Worm (Caenorhabditis elegans): ENCODE measurements around the gene mett-10.

DNA sequence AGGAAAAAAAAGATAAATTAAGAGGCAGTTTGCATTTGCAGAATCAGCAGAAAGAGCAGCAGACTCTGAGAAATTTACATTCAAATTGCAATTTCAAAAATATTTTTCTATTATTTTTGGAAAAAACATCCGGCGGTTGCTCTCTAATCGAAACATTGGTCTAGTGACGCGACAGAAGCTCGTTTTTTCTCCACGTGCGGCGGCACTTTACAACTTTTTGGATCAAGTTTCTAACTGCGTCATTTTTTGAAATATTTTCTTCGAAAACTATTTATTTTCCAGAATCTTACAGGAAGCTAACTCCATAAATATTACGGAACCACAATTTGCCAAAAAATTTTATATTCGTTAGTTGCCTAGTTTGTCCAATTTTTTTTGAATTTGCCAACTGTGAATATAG, 35.1 kb downstream of the mett-10 start:
- no peak for TF ChIP-seq flt-1 (GFP tag; IDR thresholded peaks at IDR 0.05)
- TF ChIP-seq ama-1 (optimal IDR thresholded peaks at IDR 0.05) = no peak
- TF ChIP-seq aly-1 (tag; optimal IDR thresholded peaks at IDR 0.05) = no peak
- TF ChIP-seq scrt-1 (GFP tag; IDR thresholded peaks at IDR 0.05) = no peak
- TF ChIP-seq ceh-13 (GFP tag; optimal IDR thresholded peaks at IDR 0.05) = no peak
- no peak for TF ChIP-seq ets-7 (tag; optimal IDR thresholded peaks at IDR 0.05)
- no peak for TF ChIP-seq sea-1 (GFP tag; conservative IDR thresholded peaks at IDR 0.05)
